Worm (Caenorhabditis elegans) whole organism, L4 larva: Measurements from ENCODE around the gene srh-11.

ENCODE experiments used
- D1046.2 ChIP-seq: fragments of 200-800 bp; sonication (Bioruptor generic); IDR thresholded peaks from 2 replicates; pipeline ENCODE4 v1.3.6; 2022; ENCODE audit warnings: missing genetic modification characterization, missing compliant biosample characterization
- F37D6.2 ChIP-seq: sonication (generic microtip); optimal IDR thresholded peaks from 2 replicates; lab custom pipeline; 2016; ENCODE audit warnings: mild to moderate bottlenecking, missing genetic modification characterization, missing compliant biosample characterization
- F44E2.7 ChIP-seq: fragments of 200-800 bp; sonication (Bioruptor generic); IDR thresholded peaks from 2 replicates; pipeline ENCODE4 v2.1.2; 2022; ENCODE audit warnings: missing genetic modification characterization, missing compliant biosample characterization
- T26A8.4 ChIP-seq: fragments of 200-800 bp; sonication (Bioruptor generic); IDR thresholded peaks from 2 replicates; pipeline ENCODE4 v1.3.6; 2022; ENCODE audit warnings: missing genetic modification characterization, missing compliant biosample characterization
- Y105C5A.15 ChIP-seq: fragments of 200-800 bp; sonication (Bioruptor generic); IDR thresholded peaks from 2 replicates; pipeline ENCODE4 v1.3.6; 2022; ENCODE audit warnings: missing genetic modification characterization, missing compliant biosample characterization
- Y5F2A.4 ChIP-seq: fragments of 200-800 bp; sonication (Bioruptor generic); optimal IDR thresholded peaks from 2 replicates; lab custom pipeline; 2018; ENCODE audit warnings: mild to moderate bottlenecking, missing genetic modification characterization, missing compliant biosample characterization
- ZK546.5 ChIP-seq, 2 experiments: sonication (generic microtip); optimal IDR thresholded peaks; 2 replicates each; lab custom pipeline; 2017; ENCODE audit warnings: missing biosample characterization in 2 of 2, missing genetic modification characterization in 2 of 2
- aha-1 ChIP-seq: fragments of 150-350 bp; peaks from one replicate; lab custom pipeline; 2014; ENCODE audit warnings: missing biosample characterization, missing genetic modification characterization
- arid-1 ChIP-seq: fragments of 200-800 bp; sonication (Bioruptor generic); conservative IDR thresholded peaks from 2 replicates; pipeline ENCODE4 v1.3.6; 2022; ENCODE audit warnings: missing genetic modification reagents, missing genetic modification characterization, missing compliant biosample characterization
- cey-2 ChIP-seq: sonication (generic microtip); optimal IDR thresholded peaks from 3 replicates; lab custom pipeline; 2017; ENCODE audit warnings: missing genetic modification characterization, mild to moderate bottlenecking, missing compliant biosample characterization, antibody characterized with exemption, borderline replicate concordance; ENCODE audit not compliant: insufficient read depth
- daf-16 ChIP-seq, 3 experiments: sonication (generic microtip); optimal IDR thresholded peaks; 2 replicates each; lab custom pipeline; 2016 to 2017; ENCODE audit warnings: missing genetic modification characterization in 3 of 3, missing genetic modification reagents in 3 of 3, mild to moderate bottlenecking in 2 of 3, missing compliant biosample characterization in 2 of 3, missing biosample characterization in 1 of 3, moderate library complexity in 1 of 3
- dmd-6 ChIP-seq: fragments of 200-800 bp; sonication (Bioruptor generic); IDR thresholded peaks from 2 replicates; pipeline ENCODE4 v1.3.6; 2022; ENCODE audit warnings: missing genetic modification reagents, missing genetic modification characterization, missing compliant biosample characterization
- dpl-1 ChIP-seq: fragments of 150-350 bp; optimal IDR thresholded peaks from 2 replicates; lab custom pipeline; 2014; ENCODE audit warnings: missing biosample characterization, missing genetic modification reagents, missing genetic modification characterization
- duxl-1 ChIP-seq: sonication (generic microtip); optimal IDR thresholded peaks from 2 replicates; lab custom pipeline; 2016; ENCODE audit warnings: mild to moderate bottlenecking, missing genetic modification characterization, moderate library complexity, missing compliant biosample characterization; ENCODE audit not compliant: poor library complexity
- dve-1 ChIP-seq: sonication (generic microtip); optimal IDR thresholded peaks from 2 replicates; lab custom pipeline; 2017; ENCODE audit warnings: antibody characterized with exemption, mild to moderate bottlenecking, missing genetic modification characterization, missing compliant biosample characterization; ENCODE audit not compliant: insufficient read depth
- lin-13 ChIP-seq: fragments of 150-350 bp; optimal IDR thresholded peaks from 2 replicates; lab custom pipeline; 2014; ENCODE audit warnings: missing biosample characterization, missing genetic modification reagents, missing genetic modification characterization
- madf-5 ChIP-seq, 2 experiments: fragments of 200-800 bp; sonication (Bioruptor generic); IDR thresholded peaks; 2 replicates each; pipeline ENCODE4 v1.3.6; 2022; ENCODE audit warnings: missing compliant biosample characterization in 2 of 2, missing genetic modification characterization in 2 of 2
- mdt-29 ChIP-seq: fragments of 200-800 bp; sonication (Bioruptor generic); IDR thresholded peaks from 2 replicates; pipeline ENCODE4 v1.3.6; 2022; ENCODE audit warnings: missing genetic modification reagents, missing genetic modification characterization, missing compliant biosample characterization
- mxl-3 ChIP-seq: fragments of 200-800 bp; sonication (Bioruptor generic); optimal IDR thresholded peaks from 2 replicates; lab custom pipeline; 2018; ENCODE audit warnings: mild to moderate bottlenecking, missing genetic modification characterization, missing compliant biosample characterization
- nhr-102 ChIP-seq: sonication (generic microtip); optimal IDR thresholded peaks from 2 replicates; lab custom pipeline; 2016; ENCODE audit warnings: mild to moderate bottlenecking, missing genetic modification characterization, moderate library complexity, missing compliant biosample characterization
- nhr-28 ChIP-seq: fragments of 150-350 bp; optimal IDR thresholded peaks from 2 replicates; lab custom pipeline; 2014; ENCODE audit warnings: missing biosample characterization, missing genetic modification characterization
- nhr-41 ChIP-seq: fragments of 200-800 bp; sonication (Bioruptor generic); IDR thresholded peaks from 2 replicates; pipeline ENCODE4 v1.3.6; 2022; ENCODE audit warnings: missing genetic modification reagents, missing genetic modification characterization, missing compliant biosample characterization
- nhr-48 ChIP-seq: sonication (generic microtip); optimal IDR thresholded peaks from 2 replicates; lab custom pipeline; 2016; ENCODE audit warnings: mild to moderate bottlenecking, missing genetic modification characterization, missing compliant biosample characterization
- saeg-2 ChIP-seq: fragments of 200-800 bp; sonication (Bioruptor generic); IDR thresholded peaks from 2 replicates; pipeline ENCODE4 v1.3.6; 2022; ENCODE audit warnings: missing genetic modification reagents, missing genetic modification characterization, missing compliant biosample characterization
- sdz-12 ChIP-seq: fragments of 200-800 bp; sonication (Bioruptor generic); optimal IDR thresholded peaks from 2 replicates; lab custom pipeline; 2018; ENCODE audit warnings: mild to moderate bottlenecking, missing genetic modification characterization, missing compliant biosample characterization
- snpc-1.2 ChIP-seq: fragments of 200-800 bp; sonication (Bioruptor generic); IDR thresholded peaks from 2 replicates; pipeline ENCODE4 v1.3.6; 2022; ENCODE audit warnings: missing genetic modification reagents, missing genetic modification characterization, missing compliant biosample characterization
- unc-130 ChIP-seq: sonication (generic microtip); optimal IDR thresholded peaks from 2 replicates; lab custom pipeline; 2016; ENCODE audit warnings: missing genetic modification reagents, missing genetic modification characterization, missing compliant biosample characterization
- unc-62 ChIP-seq, 3 experiments: fragments of 150-350 bp in 1 of 3; sonication (generic microtip); optimal IDR thresholded peaks in 2 of 3; peaks in 1 of 3; 1 replicate in 1 of 3; 2 replicates in 2 of 3; lab custom pipeline; 2014 to 2017; ENCODE audit warnings: missing biosample characterization in 3 of 3, missing genetic modification characterization in 3 of 3, missing genetic modification reagents in 3 of 3, missing genotype in 1 of 3
- zip-11 ChIP-seq: fragments of 200-800 bp; sonication (Bioruptor generic); IDR thresholded peaks from 2 replicates; pipeline ENCODE4 v1.3.6; 2022; ENCODE audit warnings: missing genetic modification characterization, missing compliant biosample characterization

The srh-11 gene

DNA sequence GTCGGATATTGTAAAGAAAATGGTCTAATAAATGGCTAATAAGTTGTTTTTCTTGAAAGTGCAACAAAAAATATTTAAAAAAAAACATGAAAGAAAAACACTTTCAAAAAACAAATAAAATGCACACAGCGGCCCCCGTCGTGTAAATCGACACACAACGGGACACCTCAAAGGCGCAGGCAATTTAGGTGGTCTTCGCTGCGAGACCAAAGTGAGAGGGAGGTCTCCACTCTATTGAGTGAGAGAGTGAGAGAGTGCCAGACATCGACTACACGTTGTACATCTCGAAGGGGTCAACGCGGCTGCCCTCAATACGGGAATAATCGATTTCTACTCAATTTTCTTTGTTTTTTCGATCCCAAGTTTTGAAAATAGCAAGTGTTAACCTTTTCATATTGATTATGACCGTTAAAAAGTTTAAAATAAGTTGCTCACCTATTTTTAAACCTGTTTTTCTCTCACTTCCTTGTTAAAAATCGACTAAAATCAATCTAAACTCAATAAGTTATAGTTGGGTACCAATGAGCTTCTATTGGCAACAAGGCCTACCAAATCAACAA, 32.0 kb downstream of the srh-11 start, which contains the start of gene sec-16A.2 (continued):
- TF ChIP-seq saeg-2 (GFP tag; lab: Robert Waterston, UW) = no peak
- TF ChIP-seq dve-1 = peak; percentile 62
- peak; percentile 62 for TF ChIP-seq nhr-28 (tag; lab: Kevin White, UChicago)
- no peak for TF ChIP-seq mdt-29 (GFP tag; lab: Robert Waterston, UW)
- TF ChIP-seq T26A8.4 = no peak
- no peak for TF ChIP-seq F37D6.2
- TF ChIP-seq dmd-6 = peak; percentile 55; the same call in 1 of the 2 replicates

DNA sequence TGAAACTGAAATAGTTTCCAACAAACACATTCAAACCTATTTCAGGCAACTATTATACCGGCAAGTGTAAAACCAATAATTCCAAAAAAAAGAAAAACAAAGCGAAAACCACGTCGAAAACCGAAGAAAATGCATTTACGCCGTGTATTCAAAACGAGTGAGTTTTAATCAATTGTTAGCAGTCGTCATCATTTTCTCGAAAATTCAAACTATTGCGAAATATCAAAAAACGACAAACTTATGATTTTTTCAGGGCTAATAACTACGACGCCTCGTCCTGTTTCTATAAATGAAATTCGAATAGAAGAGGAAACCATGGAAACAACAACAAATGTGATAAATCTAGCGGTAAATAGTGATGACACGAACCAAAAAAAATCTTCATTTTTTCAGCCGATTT, 32.7 kb downstream of the srh-11 start:
- TF ChIP-seq nhr-48 (tag; lab: Kevin White, UChicago) = no peak
- TF ChIP-seq T26A8.4 = no peak
- no peak for TF ChIP-seq unc-62 (GFP tag; optimal IDR thresholded peaks at IDR 0.05 in 1 of 2; lab: Kevin White, UChicago)
- TF ChIP-seq unc-62 (tag; optimal IDR thresholded peaks at IDR 0.05; lab: Kevin White, UChicago) = no peak
- TF ChIP-seq F44E2.7 (GFP tag; lab: Robert Waterston, UW) = no peak
- no peak for TF ChIP-seq Y5F2A.4
- no peak for TF ChIP-seq nhr-102
- no peak for TF ChIP-seq dpl-1 (GFP tag; lab: Kevin White, UChicago)
- TF ChIP-seq, all 104 proteins: peak for 0

DNA sequence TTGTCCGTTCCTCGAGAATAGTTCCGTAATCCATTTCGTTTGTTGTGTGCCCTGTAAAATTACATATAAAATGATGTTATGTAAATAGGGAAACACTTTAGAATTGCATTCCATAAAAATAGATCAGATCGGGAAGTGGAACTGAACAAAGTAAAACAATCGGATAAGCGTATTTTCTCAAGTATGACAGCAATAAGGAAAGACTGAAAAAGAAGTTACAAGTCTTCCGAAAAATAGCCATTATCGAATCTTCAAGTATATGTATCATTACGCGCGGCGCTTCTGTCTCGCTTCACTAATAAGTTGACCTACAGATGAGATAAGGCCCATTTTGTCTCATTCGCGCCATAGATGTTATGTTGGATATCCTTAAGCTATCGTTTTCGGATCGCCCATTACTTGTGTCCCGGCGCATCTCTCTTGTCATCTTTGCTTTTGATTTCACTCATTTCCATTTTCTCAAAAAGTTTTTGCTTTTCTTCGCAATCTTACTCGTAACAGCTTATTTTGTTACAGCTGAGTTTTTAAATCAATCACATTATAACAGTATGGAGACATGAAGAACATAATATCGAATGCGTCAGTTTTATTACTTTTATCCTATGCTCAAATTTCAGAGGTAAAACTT, 33.6 kb downstream of the srh-11 start, which contains the start of the genes fis-2 and F13B9.2:
TSS of gene fis-2 (minus strand) at position 51 of the 628 bp plus-strand sequence.
TSS of gene F13B9.2 (plus strand) at position 515 of the 628 bp plus-strand sequence.
- no peak for TF ChIP-seq mxl-3 (GFP tag; lab: Kevin White, UChicago)
- no peak for TF ChIP-seq Y105C5A.15
- TF ChIP-seq zip-11 = no peak
- TF ChIP-seq dmd-6 = no peak
- TF ChIP-seq unc-130 (GFP tag; lab: Kevin White, UChicago) = no peak
- no peak for TF ChIP-seq mdt-29 (GFP tag; lab: Robert Waterston, UW)
- TF ChIP-seq madf-5 (GFP tag; IDR thresholded peaks at IDR 0.05; lab: Robert Waterston, UW) = no peak
- no peak for TF ChIP-seq Y5F2A.4
- TF ChIP-seq sdz-12 (GFP tag; lab: Kevin White, UChicago) = no peak
- TF ChIP-seq nhr-41 (GFP tag; lab: Robert Waterston, UW) = no peak
- TF ChIP-seq ZK546.5 (tag; optimal IDR thresholded peaks at IDR 0.05; lab: Kevin White, UChicago) = no peak
- no peak for TF ChIP-seq cey-2 (tag; lab: Kevin White, UChicago)
- no peak for TF ChIP-seq T26A8.4
- TF ChIP-seq arid-1 (GFP tag; lab: Robert Waterston, UW) = no peak
- TF ChIP-seq lin-13 (GFP tag; lab: Kevin White, UChicago) = no peak
- no peak for TF ChIP-seq snpc-1.2 (GFP tag; lab: Robert Waterston, UW)
- TF ChIP-seq dpl-1 (GFP tag; lab: Kevin White, UChicago) = no peak
- TF ChIP-seq, all 104 proteins: peak for 0

DNA sequence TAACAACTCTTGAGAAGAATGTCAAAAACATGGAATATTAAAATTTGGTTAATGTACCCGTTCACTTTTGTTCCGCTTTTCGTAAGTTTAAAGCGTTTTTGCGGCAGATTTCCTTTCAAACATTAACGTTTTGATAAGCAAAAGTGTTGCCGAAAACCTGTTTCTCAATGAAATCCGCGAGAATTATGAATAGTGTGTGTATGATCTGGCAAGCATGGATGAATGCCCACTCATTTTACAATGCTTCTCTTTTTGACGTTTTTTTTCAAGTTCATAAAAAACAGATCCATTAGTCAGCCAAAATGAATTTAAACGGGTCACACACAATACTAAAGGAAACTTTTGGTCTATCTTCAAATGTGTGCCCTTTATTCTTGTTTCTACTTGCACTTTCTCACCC, 34.8 kb downstream of the srh-11 start:
- TF ChIP-seq unc-62 (GFP tag; optimal IDR thresholded peaks at IDR 0.05 in 1 of 2; lab: Kevin White, UChicago) (peak in 1 of 2 experiments; percentile 25), unc-62 (tag; optimal IDR thresholded peaks at IDR 0.05; lab: Kevin White, UChicago) (no peak), aha-1 (tag; lab: Kevin White, UChicago) (peak; percentile 94), D1046.2 (GFP tag; lab: Robert Waterston, UW) (no peak)

DNA sequence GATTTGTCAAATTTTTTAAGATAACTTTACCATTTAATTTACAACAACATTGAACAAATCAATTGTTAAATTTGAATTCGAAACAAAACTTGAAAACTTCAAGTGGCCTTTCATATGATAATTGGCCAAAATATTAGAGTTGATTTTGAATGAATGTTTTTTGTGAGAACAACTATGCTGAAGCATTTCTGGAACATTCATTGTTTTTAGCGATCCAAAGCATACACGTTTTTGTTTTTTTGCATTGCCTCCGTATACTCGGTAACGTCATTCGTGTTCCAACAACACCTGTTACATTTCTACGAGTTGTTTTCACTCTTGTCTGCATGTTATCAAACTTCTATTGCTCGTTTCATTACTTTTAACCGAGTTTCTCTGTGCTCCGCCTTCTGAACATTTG, 41.9 kb downstream of the srh-11 start:
- peak; percentile 59 for TF ChIP-seq aha-1 (tag; lab: Kevin White, UChicago)
- no peak for TF ChIP-seq duxl-1 (tag; lab: Kevin White, UChicago)
- peak in 1 of 2 experiments; percentile 92 for TF ChIP-seq daf-16 (GFP tag; optimal IDR thresholded peaks at IDR 0.05; lab: Kevin White, UChicago)
- TF ChIP-seq daf-16 (tag; optimal IDR thresholded peaks at IDR 0.05; lab: Kevin White, UChicago) = no peak
